Worm (Caenorhabditis elegans) whole organism, L4/young adult: ENCODE results near the gene hlh-11.

Experiments
- W03F9.2 ChIP-seq: fragments of 150-350 bp; optimal IDR thresholded peaks from 2 replicates; lab custom pipeline; 2014; ENCODE audit warnings: missing biosample characterization, missing genetic modification characterization
- dao-5 ChIP-seq: sonication (generic microtip); optimal IDR thresholded peaks from 2 replicates; lab custom pipeline; 2016; ENCODE audit warnings: missing genotype, missing genetic modification characterization, moderate library complexity, missing compliant biosample characterization
- him-1 ChIP-seq: sonication (generic microtip); optimal IDR thresholded peaks from 2 replicates; lab custom pipeline; 2016; ENCODE audit warnings: missing genotype, missing genetic modification reagents, missing genetic modification characterization, missing compliant biosample characterization

DNA sequence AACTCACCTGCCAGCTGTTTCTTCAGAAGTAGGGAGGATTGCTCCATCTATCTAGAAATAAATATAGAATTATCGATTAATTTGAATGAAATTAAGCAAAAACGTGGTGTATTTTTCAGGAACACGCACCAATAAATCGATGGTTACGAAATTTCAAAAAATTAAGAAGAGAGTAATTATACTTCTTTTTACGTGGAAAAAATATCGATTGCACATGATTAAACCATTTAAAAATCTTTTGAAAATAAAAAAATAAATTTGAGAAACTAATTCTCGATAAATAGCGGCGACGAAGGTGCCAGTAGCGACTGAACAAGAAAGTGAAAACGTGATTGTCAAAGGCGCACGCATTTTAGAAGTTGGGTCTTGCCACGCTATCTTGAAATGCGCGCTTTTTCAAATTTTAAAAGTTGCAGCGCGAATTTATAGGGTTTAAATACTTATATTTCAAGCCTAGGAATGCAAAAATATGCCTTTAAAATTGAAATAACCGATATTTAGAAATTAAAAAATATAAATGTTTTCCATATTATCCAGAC lies 11.7 kb downstream of the hlh-11 start, which contains the start of gene ubc-7:
- TF ChIP-seq dao-5 (tag; lab: Kevin White, UChicago), result no peak
- no peak for TF ChIP-seq him-1 (tag; lab: Kevin White, UChicago)
- TF ChIP-seq W03F9.2 (tag; lab: Kevin White, UChicago), result peak; percentile 79
